Worm (Caenorhabditis elegans) whole organism, L3 larva: ENCODE results near the gene ceh-37.

Experiments
- ama-1 ChIP-seq: fragments of 150-350 bp; optimal IDR thresholded peaks from 2 replicates; lab custom pipeline; 2018
- elt-3 ChIP-seq, 3 experiments: fragments of 150-350 bp in 1 of 3; sonication (generic microtip) in 2 of 3; optimal IDR thresholded peaks; 2 replicates in 2 of 3; 4 replicates in 1 of 3; lab custom pipeline; 2014 to 2017; ENCODE audit warnings: missing biosample characterization in 3 of 3, missing genetic modification characterization in 3 of 3
- mdl-1 ChIP-seq: fragments of 150-350 bp; optimal IDR thresholded peaks from 2 replicates; lab custom pipeline; 2014; ENCODE audit warnings: missing biosample characterization, missing genetic modification characterization
- nfya-1 ChIP-seq: sonication (generic microtip); optimal IDR thresholded peaks from 2 replicates; lab custom pipeline; 2017; ENCODE audit warnings: missing genetic modification characterization, mild to moderate bottlenecking, missing compliant biosample characterization, antibody characterized with exemption, moderate library complexity; ENCODE audit not compliant: insufficient read depth
- nhr-12 ChIP-seq: fragments of 150-350 bp; optimal IDR thresholded peaks from 2 replicates; lab custom pipeline; 2014; ENCODE audit warnings: missing biosample characterization, missing genetic modification characterization
- nhr-23 ChIP-seq: fragments of 150-350 bp; optimal IDR thresholded peaks from 2 replicates; lab custom pipeline; 2014; ENCODE audit warnings: missing biosample characterization, missing genetic modification reagents, missing genetic modification characterization
- nhr-25 ChIP-seq: sonication (generic microtip); optimal IDR thresholded peaks from 2 replicates; lab custom pipeline; 2017; ENCODE audit warnings: missing biosample characterization, missing genetic modification characterization
- pha-4 ChIP-seq: fragments of 150-350 bp; optimal IDR thresholded peaks from 2 replicates; lab custom pipeline; 2014; ENCODE audit warnings: missing biosample characterization, missing genetic modification reagents, missing genetic modification characterization
- unc-62 ChIP-seq: fragments of 150-350 bp; sonication (generic microtip); optimal IDR thresholded peaks from 4 replicates; lab custom pipeline; 2014; ENCODE audit warnings: missing biosample characterization, missing genetic modification reagents, missing genetic modification characterization
- zag-1 ChIP-seq: fragments of 150-350 bp; optimal IDR thresholded peaks from 2 replicates; lab custom pipeline; 2014; ENCODE audit warnings: missing biosample characterization, missing genetic modification characterization
- ztf-11 ChIP-seq: fragments of 150-350 bp; optimal IDR thresholded peaks from 2 replicates; lab custom pipeline; 2014; ENCODE audit warnings: missing biosample characterization, missing genetic modification characterization

- TF ChIP-seq nfya-1 (tag; lab: Kevin White, UChicago) = no peak
- TF ChIP-seq zag-1 (tag; lab: Kevin White, UChicago) = no peak
- no peak for TF ChIP-seq unc-62 (GFP tag; lab: Kevin White, UChicago)
- TF ChIP-seq nhr-23 (tag; lab: Kevin White, UChicago) = no peak
- TF ChIP-seq pha-4 = no peak
- no peak for TF ChIP-seq ztf-11 (tag; lab: Kevin White, UChicago)
- TF ChIP-seq nhr-12 (tag; lab: Kevin White, UChicago) = no peak
- TF ChIP-seq nhr-25 (tag; lab: Kevin White, UChicago) = no peak
- no peak for TF ChIP-seq mdl-1 (tag; lab: Kevin White, UChicago)
- TF ChIP-seq elt-3 (tag; optimal IDR thresholded peaks at IDR 0.05; lab: Kevin White, UChicago) = no peak
- TF ChIP-seq ama-1 (lab: Kevin White, UChicago) = no peak
These were observed 47.2 kb upstream of the ceh-37 start, which contains the start of gene E02H4.5 for ce11 chrX:14255031-14255430.
